Fruit fly (Drosophila melanogaster): Measurements from ENCODE around the gene cry.
A peak's percentile ranks its signal among the peaks of the same experiment; 100 is the strongest.

- TF ChIP-seq CG11902 (GFP tag; optimal IDR thresholded peaks at IDR 0.05) (no peak), CG10669 (GFP tag; optimal IDR thresholded peaks at IDR 0.05) (peak; percentile 8), OdsH (GFP tag; optimal IDR thresholded peaks at IDR 0.05) (no peak), Smox (GFP tag; optimal IDR thresholded peaks at IDR 0.05) (no peak), CG3919 (GFP tag; optimal IDR thresholded peaks at IDR 0.05) (no peak), Lpt (GFP tag; optimal IDR thresholded peaks at IDR 0.05) (no peak), ss (GFP tag; optimal IDR thresholded peaks at IDR 0.05) (peak; percentile 35 to 91)
Observed at dm6 chr3R:19253975-19254374, 42.0 kb downstream of the cry start.

Data from whole organism, prepupa.